Worm (Caenorhabditis elegans) whole organism, L4 larva: ENCODE data around the gene grsp-3.

Experiments
- F26F4.8 ChIP-seq: fragments of 200-800 bp; sonication (Bioruptor generic); conservative IDR thresholded peaks from 2 replicates; pipeline ENCODE4 v1.3.6; 2022; ENCODE audit warnings: missing genetic modification characterization, missing compliant biosample characterization
- Y75B8A.6 ChIP-seq: fragments of 200-800 bp; sonication (Bioruptor generic); IDR thresholded peaks from 2 replicates; pipeline ENCODE4 v1.3.6; 2022; ENCODE audit warnings: missing genetic modification reagents, missing genetic modification characterization, missing compliant biosample characterization
- ZK546.5 ChIP-seq, 2 experiments: sonication (generic microtip); optimal IDR thresholded peaks; 2 replicates each; lab custom pipeline; 2017; ENCODE audit warnings: missing biosample characterization in 2 of 2, missing genetic modification characterization in 2 of 2
- aha-1 ChIP-seq: fragments of 150-350 bp; peaks from one replicate; lab custom pipeline; 2014; ENCODE audit warnings: missing biosample characterization, missing genetic modification characterization
- aly-2 ChIP-seq: sonication (generic microtip); optimal IDR thresholded peaks from 2 replicates; lab custom pipeline; 2018; ENCODE audit warnings: missing biosample characterization, missing genetic modification characterization
- ama-1 ChIP-seq: fragments of 150-350 bp; optimal IDR thresholded peaks from 2 replicates; lab custom pipeline; 2014; ENCODE audit warnings: inconsistent platforms, mixed read lengths
- arid-1 ChIP-seq: fragments of 200-800 bp; sonication (Bioruptor generic); conservative IDR thresholded peaks from 2 replicates; pipeline ENCODE4 v1.3.6; 2022; ENCODE audit warnings: missing genetic modification reagents, missing genetic modification characterization, missing compliant biosample characterization
- ceh-20 ChIP-seq: fragments of 200-800 bp; sonication (Bioruptor generic); IDR thresholded peaks from 2 replicates; pipeline ENCODE4 v1.3.6; 2022; ENCODE audit warnings: missing genetic modification reagents, missing genetic modification characterization, missing compliant biosample characterization
- ceh-28 ChIP-seq: fragments of 150-350 bp; optimal IDR thresholded peaks from 2 replicates; lab custom pipeline; 2014; ENCODE audit warnings: missing biosample characterization, missing genetic modification reagents, missing genetic modification characterization
- daf-16 ChIP-seq, 3 experiments: sonication (generic microtip); optimal IDR thresholded peaks; 2 replicates each; lab custom pipeline; 2016 to 2017; ENCODE audit warnings: missing genetic modification characterization in 3 of 3, missing genetic modification reagents in 3 of 3, mild to moderate bottlenecking in 2 of 3, missing compliant biosample characterization in 2 of 3, missing biosample characterization in 1 of 3, moderate library complexity in 1 of 3
- daf-8 ChIP-seq: fragments of 200-800 bp; sonication (Bioruptor generic); IDR thresholded peaks from 2 replicates; pipeline ENCODE4 v1.3.6; 2022; ENCODE audit warnings: missing genetic modification characterization, missing compliant biosample characterization
- dmd-6 ChIP-seq: fragments of 200-800 bp; sonication (Bioruptor generic); IDR thresholded peaks from 2 replicates; pipeline ENCODE4 v1.3.6; 2022; ENCODE audit warnings: missing genetic modification reagents, missing genetic modification characterization, missing compliant biosample characterization
- dpl-1 ChIP-seq: fragments of 150-350 bp; optimal IDR thresholded peaks from 2 replicates; lab custom pipeline; 2014; ENCODE audit warnings: missing biosample characterization, missing genetic modification reagents, missing genetic modification characterization
- dve-1 ChIP-seq: sonication (generic microtip); optimal IDR thresholded peaks from 2 replicates; lab custom pipeline; 2017; ENCODE audit warnings: antibody characterized with exemption, mild to moderate bottlenecking, missing genetic modification characterization, missing compliant biosample characterization; ENCODE audit not compliant: insufficient read depth
- fkh-10 ChIP-seq: fragments of 150-350 bp; optimal IDR thresholded peaks from 2 replicates; lab custom pipeline; 2014; ENCODE audit warnings: missing biosample characterization, missing genetic modification reagents, missing genetic modification characterization
- hlh-11 ChIP-seq: fragments of 200-800 bp; sonication (Bioruptor generic); optimal IDR thresholded peaks from 2 replicates; lab custom pipeline; 2018; ENCODE audit warnings: mild to moderate bottlenecking, missing genetic modification characterization, missing compliant biosample characterization
- hlh-30 ChIP-seq: sonication (generic microtip); optimal IDR thresholded peaks from 2 replicates; lab custom pipeline; 2017; ENCODE audit warnings: antibody characterized with exemption, mild to moderate bottlenecking, missing genetic modification characterization, missing compliant biosample characterization; ENCODE audit not compliant: insufficient read depth
- hmg-1.1 ChIP-seq: fragments of 200-800 bp; sonication (Bioruptor generic); IDR thresholded peaks from 2 replicates; pipeline ENCODE4 v1.3.6; 2022; ENCODE audit warnings: missing genetic modification reagents, missing genetic modification characterization, missing compliant biosample characterization
- lim-7 ChIP-seq: fragments of 200-800 bp; sonication (Bioruptor generic); IDR thresholded peaks from 2 replicates; pipeline ENCODE4 v1.3.6; 2022; ENCODE audit warnings: missing genetic modification characterization, missing compliant biosample characterization
- lin-13 ChIP-seq: fragments of 150-350 bp; optimal IDR thresholded peaks from 2 replicates; lab custom pipeline; 2014; ENCODE audit warnings: missing biosample characterization, missing genetic modification reagents, missing genetic modification characterization
- lin-38 ChIP-seq: fragments of 200-800 bp; sonication (Bioruptor generic); IDR thresholded peaks from 2 replicates; pipeline ENCODE4 v1.3.6; 2022; ENCODE audit warnings: missing genetic modification reagents, missing genetic modification characterization, missing compliant biosample characterization
- lir-3 ChIP-seq: sonication (generic microtip); optimal IDR thresholded peaks from 2 replicates; lab custom pipeline; 2016; ENCODE audit warnings: mild to moderate bottlenecking, missing genetic modification characterization, missing compliant biosample characterization
- lsy-2 ChIP-seq, 2 experiments: fragments of 150-350 bp in 1 of 2; sonication (generic microtip) in 1 of 2; optimal IDR thresholded peaks; 2 replicates each; lab custom pipeline; 2014 to 2017; ENCODE audit warnings: missing biosample characterization in 2 of 2, missing genetic modification characterization in 2 of 2
- mep-1 ChIP-seq: fragments of 150-350 bp; sonication (generic microtip); optimal IDR thresholded peaks from 3 replicates; lab custom pipeline; 2014; ENCODE audit warnings: missing biosample characterization, missing genetic modification characterization
- mes-2 ChIP-seq: sonication (generic microtip); optimal IDR thresholded peaks from 2 replicates; lab custom pipeline; 2016; ENCODE audit warnings: missing genotype, mild to moderate bottlenecking, missing genetic modification characterization, missing compliant biosample characterization; ENCODE audit not compliant: poor library complexity, severe bottlenecking
- nhr-111 ChIP-seq: fragments of 200-800 bp; sonication (Bioruptor generic); optimal IDR thresholded peaks from 2 replicates; lab custom pipeline; 2018; ENCODE audit warnings: mild to moderate bottlenecking, missing genetic modification characterization, missing compliant biosample characterization
- nhr-28 ChIP-seq: fragments of 150-350 bp; optimal IDR thresholded peaks from 2 replicates; lab custom pipeline; 2014; ENCODE audit warnings: missing biosample characterization, missing genetic modification characterization
- nhr-41 ChIP-seq: fragments of 200-800 bp; sonication (Bioruptor generic); IDR thresholded peaks from 2 replicates; pipeline ENCODE4 v1.3.6; 2022; ENCODE audit warnings: missing genetic modification reagents, missing genetic modification characterization, missing compliant biosample characterization
- nhr-77 ChIP-seq: fragments of 150-350 bp; optimal IDR thresholded peaks from 2 replicates; lab custom pipeline; 2014; ENCODE audit warnings: missing biosample characterization, missing genetic modification characterization
- pha-4 ChIP-seq, 2 experiments: fragments of 150-350 bp in 1 of 2; fragments of 200-800 bp in 1 of 2; sonication (Bioruptor generic) in 1 of 2; IDR thresholded peaks in 1 of 2; optimal IDR thresholded peaks in 1 of 2; 2 replicates each; pipeline versions ENCODE4 v1.3.6 to Lab custom; 2014 to 2022; ENCODE audit warnings: missing genetic modification characterization in 2 of 2, missing genetic modification reagents in 2 of 2, missing biosample characterization in 1 of 2, missing compliant biosample characterization in 1 of 2
- rbr-2 ChIP-seq: sonication (generic microtip); optimal IDR thresholded peaks from 2 replicates; lab custom pipeline; 2016; ENCODE audit warnings: missing genotype, missing genetic modification characterization, missing compliant biosample characterization
- saeg-2 ChIP-seq: fragments of 200-800 bp; sonication (Bioruptor generic); IDR thresholded peaks from 2 replicates; pipeline ENCODE4 v1.3.6; 2022; ENCODE audit warnings: missing genetic modification reagents, missing genetic modification characterization, missing compliant biosample characterization
- skn-1 ChIP-seq: fragments of 150-350 bp; optimal IDR thresholded peaks from 2 replicates; lab custom pipeline; 2014; ENCODE audit warnings: missing biosample characterization, missing genetic modification characterization
- spr-1 ChIP-seq: sonication (generic microtip); optimal IDR thresholded peaks from 2 replicates; lab custom pipeline; 2016; ENCODE audit warnings: mild to moderate bottlenecking, missing genetic modification characterization, missing compliant biosample characterization
- tag-97 ChIP-seq: fragments of 200-800 bp; sonication (Bioruptor generic); IDR thresholded peaks from 2 replicates; pipeline ENCODE4 v1.3.6; 2022; ENCODE audit warnings: missing genetic modification characterization, missing compliant biosample characterization
- unc-39 ChIP-seq: sonication (generic microtip); optimal IDR thresholded peaks from 2 replicates; lab custom pipeline; 2017; ENCODE audit warnings: missing biosample characterization, missing genetic modification characterization
- vab-7 ChIP-seq: fragments of 200-800 bp; sonication (Bioruptor generic); IDR thresholded peaks from 2 replicates; pipeline ENCODE4 v1.3.6; 2022; ENCODE audit warnings: missing genetic modification reagents, missing genetic modification characterization, missing compliant biosample characterization
- zag-1 ChIP-seq: fragments of 150-350 bp; optimal IDR thresholded peaks from 2 replicates; lab custom pipeline; 2014; ENCODE audit warnings: missing biosample characterization, missing genetic modification characterization
- zfp-2 ChIP-seq: sonication (generic microtip); optimal IDR thresholded peaks from 2 replicates; lab custom pipeline; 2016; ENCODE audit warnings: mild to moderate bottlenecking, missing genetic modification characterization, missing compliant biosample characterization

The grsp-3 gene

DNA sequence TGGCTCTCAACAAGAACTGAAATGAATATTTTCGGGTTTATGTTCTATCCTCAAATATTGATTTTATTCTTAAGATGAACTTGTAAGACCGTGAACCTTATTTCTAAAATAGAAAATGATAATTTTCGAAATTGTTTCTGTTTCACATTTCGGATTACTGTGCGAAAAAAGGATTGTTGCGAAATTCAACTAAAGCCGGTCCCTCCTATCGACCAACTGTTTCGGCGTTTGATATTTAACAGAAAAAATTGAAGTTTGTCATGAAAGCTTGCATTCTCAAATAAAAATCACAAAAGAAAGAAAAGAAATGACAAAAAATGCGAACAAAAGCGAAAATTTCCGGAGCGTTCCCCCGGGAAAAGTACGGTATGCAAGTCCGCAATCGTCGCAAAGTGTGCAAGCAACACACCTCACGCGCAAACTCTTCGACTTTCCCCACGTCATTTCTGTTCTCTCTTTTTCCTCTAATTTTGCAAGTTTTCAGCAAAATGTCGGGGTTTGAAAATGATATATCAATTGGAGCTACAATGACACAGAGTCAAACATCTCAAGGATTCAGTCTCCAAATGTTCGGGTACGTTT is 17.4 kb upstream of the grsp-3 start, which contains the start of gene C34D4.4:
TSS of gene C34D4.4 (plus strand) at position 342 of the 582 bp plus-strand sequence.
- TF ChIP-seq dmd-6 (0 out of 2 replicates have a peak, but pooled peaks have one; percentile 15), lin-13 (peak; percentile 27), mes-2 (tag; lab: Kevin White, UChicago) (peak; percentile 52), zfp-2 (no peak), hlh-11 (tag; lab: Kevin White, UChicago) (peak; percentile 25), mep-1 (peak; percentile 41), dpl-1 (GFP tag; lab: Kevin White, UChicago) (peak; percentile 58), aha-1 (peak; percentile 56), daf-16 (GFP tag; optimal IDR thresholded peaks at IDR 0.05; lab: Kevin White, UChicago) (no peak), daf-16 (tag; optimal IDR thresholded peaks at IDR 0.05; lab: Kevin White, UChicago) (peak; percentile 10), unc-39 (tag; lab: Kevin White, UChicago) (no peak), rbr-2 (tag; lab: Kevin White, UChicago) (no peak), lsy-2 (tag; optimal IDR thresholded peaks at IDR 0.05; lab: Kevin White, UChicago) (peak; percentile 44 to 96), zag-1 (tag; lab: Kevin White, UChicago) (no peak), nhr-111 (GFP tag; lab: Kevin White, UChicago) (no peak), ama-1 (peak; percentile 46), skn-1 (tag; lab: Kevin White, UChicago) (no peak), nhr-28 (tag; lab: Kevin White, UChicago) (peak; percentile 5), arid-1 (GFP tag; lab: Robert Waterston, UW) (0 out of 2 replicates have a peak, but pooled peaks have one; percentile 37), hlh-30 (tag; lab: Kevin White, UChicago) (peak; percentile 1), pha-4 (GFP tag; IDR thresholded peaks at IDR 0.05; lab: Robert Waterston, UW) (no peak), pha-4 (tag; optimal IDR thresholded peaks at IDR 0.05; lab: Kevin White, UChicago) (peak; percentile 13)

- TF ChIP-seq hmg-1.1 (GFP tag; lab: Robert Waterston, UW) (no peak), daf-16 (GFP tag; optimal IDR thresholded peaks at IDR 0.05; lab: Kevin White, UChicago) (no peak), daf-16 (tag; optimal IDR thresholded peaks at IDR 0.05; lab: Kevin White, UChicago) (peak; percentile 75), ZK546.5 (tag; optimal IDR thresholded peaks at IDR 0.05; lab: Kevin White, UChicago) (no peak), saeg-2 (GFP tag; lab: Robert Waterston, UW) (no peak), F26F4.8 (GFP tag; lab: Robert Waterston, UW) (no peak), hlh-11 (tag; lab: Kevin White, UChicago) (peak; percentile 69), lir-3 (no peak), aha-1 (no peak), aly-2 (tag; lab: Kevin White, UChicago) (no peak), ceh-20 (no peak), lsy-2 (tag; optimal IDR thresholded peaks at IDR 0.05; lab: Kevin White, UChicago) (peak in 1 of 2 experiments; percentile 64), ceh-28 (tag; lab: Kevin White, UChicago) (no peak), lin-38 (GFP tag; lab: Robert Waterston, UW) (peak; percentile 29; the same call in 1 of the 2 replicates), nhr-41 (no peak), mes-2 (tag; lab: Kevin White, UChicago) (peak; percentile 6), mep-1 (peak; percentile 38), rbr-2 (tag; lab: Kevin White, UChicago) (peak; percentile 13), Y75B8A.6 (no peak), fkh-10 (GFP tag; lab: Kevin White, UChicago) (peak; percentile 15), daf-8 (no peak), arid-1 (GFP tag; lab: Robert Waterston, UW) (no peak), vab-7 (GFP tag; lab: Robert Waterston, UW) (no peak), tag-97 (GFP tag; lab: Robert Waterston, UW) (no peak), nhr-77 (tag; lab: Kevin White, UChicago) (peak; percentile 6), nhr-28 (tag; lab: Kevin White, UChicago) (peak; percentile 57), spr-1 (no peak), dve-1 (tag; lab: Kevin White, UChicago) (peak; percentile 25), lim-7 (GFP tag; lab: Robert Waterston, UW) (no peak), hlh-30 (tag; lab: Kevin White, UChicago) (peak; percentile 73)
Measured at ce11 chrIV:7147722-7148121, 16.0 kb upstream of the grsp-3 start.
